Worm (Caenorhabditis elegans): Measurements from ENCODE around the gene gnrr-7.

- no peak for TF ChIP-seq blmp-1 (tag; optimal IDR thresholded peaks at IDR 0.05)
- TF ChIP-seq unc-62 (GFP tag; optimal IDR thresholded peaks at IDR 0.05), result no peak
- TF ChIP-seq ces-1 (GFP tag; optimal IDR thresholded peaks at IDR 0.05), result no peak
- no peak for TF ChIP-seq ceh-43 (GFP tag; optimal IDR thresholded peaks at IDR 0.05)
- TF ChIP-seq snpc-4 (tag; optimal IDR thresholded peaks at IDR 0.05), result no peak
- TF ChIP-seq pha-4 (tag; optimal IDR thresholded peaks at IDR 0.05), result no peak
- TF ChIP-seq elt-3 (tag; optimal IDR thresholded peaks at IDR 0.05), result no peak
- TF ChIP-seq cnd-1 (tag; optimal IDR thresholded peaks at IDR 0.05), result no peak
- TF ChIP-seq ztf-11 (tag; optimal IDR thresholded peaks at IDR 0.05), result no peak
- TF ChIP-seq tbx-8 (GFP tag; optimal IDR thresholded peaks at IDR 0.05), result no peak
- TF ChIP-seq drap-1 (GFP tag; optimal IDR thresholded peaks at IDR 0.05), result no peak
- no peak for TF ChIP-seq nhr-76 (tag; optimal IDR thresholded peaks at IDR 0.05)
Measured at ce11 chrX:11215420-11216050, 29.9 kb downstream of the gnrr-7 start, which contains the start of the genes C34F6.7 and idh-2.
